Worm (Caenorhabditis elegans) whole organism, L4/young adult: ENCODE results near the gene F52D10.4.

Experiments used
- W03F9.2 ChIP-seq: fragments of 150-350 bp; optimal IDR thresholded peaks from 2 replicates; lab custom pipeline; 2014; ENCODE audit warnings: missing biosample characterization, missing genetic modification characterization
- dao-5 ChIP-seq: sonication (generic microtip); optimal IDR thresholded peaks from 2 replicates; lab custom pipeline; 2016; ENCODE audit warnings: missing genotype, missing genetic modification characterization, moderate library complexity, missing compliant biosample characterization
- him-1 ChIP-seq: sonication (generic microtip); optimal IDR thresholded peaks from 2 replicates; lab custom pipeline; 2016; ENCODE audit warnings: missing genotype, missing genetic modification reagents, missing genetic modification characterization, missing compliant biosample characterization

F52D10.4 gene

ce11 chrX:11664184-11664583, 46.9 kb downstream of the F52D10.4 start:
- TF ChIP-seq dao-5 (tag; lab: Kevin White, UChicago) (no peak), W03F9.2 (no peak)

ce11 chrX:11665522-11666017, 48.3 kb downstream of the F52D10.4 start:
- TF ChIP-seq W03F9.2 (no peak), him-1 (tag; lab: Kevin White, UChicago) (no peak), dao-5 (tag; lab: Kevin White, UChicago) (no peak)

- TF ChIP-seq W03F9.2 (no peak), him-1 (tag; lab: Kevin White, UChicago) (no peak), dao-5 (tag; lab: Kevin White, UChicago) (no peak)
Measured at ce11 chrX:11666545-11667177, 49.4 kb downstream of the F52D10.4 start, which contains the start of gene noca-2. TSS of gene noca-2 (plus strand) at chrX:11667127.
